Worm (Caenorhabditis elegans) whole organism, L1 larva: ENCODE data around the gene C50F4.16.

Experiments
- C16A3.4 ChIP-seq: fragments of 150-350 bp; optimal IDR thresholded peaks from 2 replicates; lab custom pipeline; 2014; ENCODE audit warnings: missing biosample characterization, missing genetic modification characterization
- F16B12.6 ChIP-seq: fragments of 150-350 bp; optimal IDR thresholded peaks from 2 replicates; lab custom pipeline; 2014; ENCODE audit warnings: missing biosample characterization, missing genetic modification characterization
- aha-1 ChIP-seq: fragments of 150-350 bp; optimal IDR thresholded peaks from 2 replicates; lab custom pipeline; 2014; ENCODE audit warnings: missing biosample characterization, missing genetic modification characterization
- alr-1 ChIP-seq: fragments of 200-800 bp; sonication (Bioruptor generic); optimal IDR thresholded peaks from 2 replicates; lab custom pipeline; 2018; ENCODE audit warnings: borderline replicate concordance, mild to moderate bottlenecking, missing genetic modification characterization, missing compliant biosample characterization
- aly-2 ChIP-seq: fragments of 150-350 bp; optimal IDR thresholded peaks from 2 replicates; lab custom pipeline; 2014; ENCODE audit warnings: missing biosample characterization, missing genetic modification characterization
- ceh-88 ChIP-seq: fragments of 200-800 bp; sonication (Bioruptor generic); IDR thresholded peaks from 2 replicates; pipeline ENCODE4 v1.3.6; 2022; ENCODE audit warnings: missing genetic modification characterization, missing compliant biosample characterization
- ces-1 ChIP-seq: fragments of 150-350 bp; optimal IDR thresholded peaks from 2 replicates; lab custom pipeline; 2014; ENCODE audit warnings: missing biosample characterization, missing genetic modification reagents, missing genetic modification characterization
- dpl-1 ChIP-seq, 3 experiments: fragments of 150-350 bp in 2 of 3; sonication (generic microtip) in 1 of 3; optimal IDR thresholded peaks; 2 replicates each; lab custom pipeline; 2014 to 2017; ENCODE audit warnings: missing biosample characterization in 3 of 3, missing genetic modification characterization in 3 of 3, missing genetic modification reagents in 3 of 3
- efl-3 ChIP-seq: fragments of 200-800 bp; sonication (Bioruptor generic); optimal IDR thresholded peaks from 2 replicates; lab custom pipeline; 2018; ENCODE audit warnings: mild to moderate bottlenecking, missing genetic modification characterization, missing compliant biosample characterization
- egl-13 ChIP-seq: sonication (generic microtip); optimal IDR thresholded peaks from 2 replicates; lab custom pipeline; 2016; ENCODE audit warnings: missing genotype, missing genetic modification reagents, missing genetic modification characterization, missing compliant biosample characterization
- egl-27 ChIP-seq, 2 experiments: fragments of 150-350 bp in 1 of 2; sonication (generic microtip); optimal IDR thresholded peaks; 3 replicates each; lab custom pipeline; 2017 to 2018; ENCODE audit warnings: missing biosample characterization in 2 of 2, missing genetic modification characterization in 2 of 2, missing genetic modification reagents in 2 of 2
- elt-2 ChIP-seq: sonication (generic microtip); optimal IDR thresholded peaks from 2 replicates; lab custom pipeline; 2016; ENCODE audit warnings: missing genetic modification characterization, mild to moderate bottlenecking, inconsistent platforms, missing compliant biosample characterization, missing genetic modification reagents
- elt-3 ChIP-seq, 6 experiments: fragments of 150-350 bp in 1 of 6; sonication (generic microtip); optimal IDR thresholded peaks; 2 replicates each; lab custom pipeline; 2017 to 2018; ENCODE audit warnings: missing biosample characterization in 6 of 6, missing genetic modification characterization in 6 of 6, inconsistent platforms in 1 of 6
- ets-5 ChIP-seq: fragments of 200-800 bp; sonication (Bioruptor generic); IDR thresholded peaks from 2 replicates; pipeline ENCODE4 v1.3.6; 2022; ENCODE audit warnings: missing genetic modification characterization, missing compliant biosample characterization
- fkh-10 ChIP-seq: sonication (generic microtip); optimal IDR thresholded peaks from 2 replicates; lab custom pipeline; 2017; ENCODE audit warnings: missing biosample characterization, missing genetic modification reagents, missing genetic modification characterization
- fkh-4 ChIP-seq: sonication (generic microtip); optimal IDR thresholded peaks from 2 replicates; lab custom pipeline; 2016; ENCODE audit warnings: missing compliant biosample characterization, missing genetic modification characterization, borderline replicate concordance
- fos-1 ChIP-seq: fragments of 150-350 bp; optimal IDR thresholded peaks from 2 replicates; lab custom pipeline; 2014; ENCODE audit warnings: missing biosample characterization, missing genetic modification characterization
- hlh-17 ChIP-seq: fragments of 200-800 bp; sonication (Bioruptor generic); optimal IDR thresholded peaks from 2 replicates; lab custom pipeline; 2018; ENCODE audit warnings: missing genetic modification characterization, mild to moderate bottlenecking, missing compliant biosample characterization, moderate library complexity, borderline replicate concordance
- hpl-2 ChIP-seq: fragments of 150-350 bp; optimal IDR thresholded peaks from 2 replicates; lab custom pipeline; 2014; ENCODE audit warnings: missing biosample characterization, missing genetic modification reagents, missing genetic modification characterization
- irx-1 ChIP-seq: sonication (generic microtip); optimal IDR thresholded peaks from 2 replicates; lab custom pipeline; 2016; ENCODE audit warnings: missing genetic modification characterization, missing compliant biosample characterization
- isw-1 ChIP-seq: fragments of 200-800 bp; sonication (Bioruptor generic); IDR thresholded peaks from 2 replicates; pipeline ENCODE4 v1.3.6; 2022; ENCODE audit warnings: missing genetic modification characterization, missing compliant biosample characterization
- lin-13 ChIP-seq: fragments of 150-350 bp; optimal IDR thresholded peaks from 2 replicates; lab custom pipeline; 2014; ENCODE audit warnings: missing biosample characterization, missing genetic modification reagents, missing genetic modification characterization
- lin-14 ChIP-seq: fragments of 200-800 bp; sonication (Bioruptor generic); optimal IDR thresholded peaks from 2 replicates; lab custom pipeline; 2018; ENCODE audit warnings: mild to moderate bottlenecking, missing genetic modification characterization, moderate library complexity, missing compliant biosample characterization
- lin-35 ChIP-seq, 2 experiments: fragments of 150-350 bp; optimal IDR thresholded peaks; 2 replicates each; lab custom pipeline; 2014; ENCODE audit warnings: missing biosample characterization in 2 of 2, missing genetic modification characterization in 2 of 2, missing genetic modification reagents in 2 of 2
- lir-3 ChIP-seq: sonication (generic microtip); optimal IDR thresholded peaks from 2 replicates; lab custom pipeline; 2016; ENCODE audit warnings: mild to moderate bottlenecking, missing genetic modification characterization, moderate library complexity, missing compliant biosample characterization; ENCODE audit not compliant: poor library complexity
- lsy-2 ChIP-seq, 2 experiments: fragments of 150-350 bp; optimal IDR thresholded peaks; 2 replicates each; lab custom pipeline; 2014; ENCODE audit warnings: missing biosample characterization in 2 of 2, missing genetic modification characterization in 2 of 2
- mab-9 ChIP-seq: fragments of 200-800 bp; sonication (Bioruptor generic); IDR thresholded peaks from 2 replicates; pipeline ENCODE4 v1.3.6; 2022; ENCODE audit warnings: missing genetic modification reagents, missing genetic modification characterization, missing compliant biosample characterization
- mep-1 ChIP-seq: fragments of 150-350 bp; optimal IDR thresholded peaks from 2 replicates; lab custom pipeline; 2014; ENCODE audit warnings: missing biosample characterization, missing genetic modification characterization
- nhr-11 ChIP-seq: fragments of 150-350 bp; optimal IDR thresholded peaks from 2 replicates; lab custom pipeline; 2014; ENCODE audit warnings: missing biosample characterization, missing genetic modification characterization
- nhr-12 ChIP-seq: sonication (generic microtip); optimal IDR thresholded peaks from 2 replicates; lab custom pipeline; 2017; ENCODE audit warnings: missing biosample characterization, missing genetic modification characterization
- nhr-19 ChIP-seq: fragments of 200-800 bp; sonication (Bioruptor generic); conservative IDR thresholded peaks from 2 replicates; pipeline ENCODE4 v1.3.6; 2022; ENCODE audit warnings: missing genetic modification characterization, missing compliant biosample characterization
- nhr-237 ChIP-seq: fragments of 150-350 bp; optimal IDR thresholded peaks from 2 replicates; lab custom pipeline; 2014; ENCODE audit warnings: missing biosample characterization, missing genetic modification characterization
- nhr-28 ChIP-seq: fragments of 150-350 bp; optimal IDR thresholded peaks from 2 replicates; lab custom pipeline; 2014; ENCODE audit warnings: missing biosample characterization, missing genetic modification characterization
- nhr-71 ChIP-seq: sonication (generic microtip); optimal IDR thresholded peaks from 2 replicates; lab custom pipeline; 2016; ENCODE audit warnings: mild to moderate bottlenecking, missing genetic modification characterization, moderate library complexity, missing compliant biosample characterization
- nhr-77 ChIP-seq: fragments of 150-350 bp; optimal IDR thresholded peaks from 2 replicates; lab custom pipeline; 2014; ENCODE audit warnings: missing biosample characterization, missing genetic modification characterization
- pax-3 ChIP-seq: fragments of 200-800 bp; sonication (Bioruptor generic); optimal IDR thresholded peaks from 2 replicates; lab custom pipeline; 2018; ENCODE audit warnings: mild to moderate bottlenecking, missing genetic modification characterization, moderate library complexity, missing compliant biosample characterization
- rnt-1 ChIP-seq: sonication (generic microtip); optimal IDR thresholded peaks from 2 replicates; lab custom pipeline; 2016; ENCODE audit warnings: mild to moderate bottlenecking, missing genetic modification characterization, moderate library complexity, missing compliant biosample characterization
- snpc-4 ChIP-seq: fragments of 150-350 bp; optimal IDR thresholded peaks from 2 replicates; lab custom pipeline; 2014; ENCODE audit warnings: missing biosample characterization, missing genetic modification characterization
- sox-4 ChIP-seq: sonication (generic microtip); optimal IDR thresholded peaks from 2 replicates; lab custom pipeline; 2016; ENCODE audit warnings: missing genetic modification characterization, missing compliant biosample characterization
- sptf-1 ChIP-seq: fragments of 150-350 bp; optimal IDR thresholded peaks from 2 replicates; lab custom pipeline; 2014; ENCODE audit warnings: missing biosample characterization, missing genetic modification characterization
- swsn-7 ChIP-seq: sonication (generic microtip); optimal IDR thresholded peaks from 2 replicates; lab custom pipeline; 2016; ENCODE audit warnings: missing genetic modification characterization, missing compliant biosample characterization
- tbx-2 ChIP-seq: sonication (generic microtip); optimal IDR thresholded peaks from 2 replicates; lab custom pipeline; 2016; ENCODE audit warnings: missing genetic modification characterization, missing compliant biosample characterization
- tlp-1 ChIP-seq: fragments of 150-350 bp; optimal IDR thresholded peaks from 2 replicates; lab custom pipeline; 2014; ENCODE audit warnings: missing biosample characterization, missing genetic modification characterization
- unc-130 ChIP-seq: fragments of 150-350 bp; optimal IDR thresholded peaks from 2 replicates; lab custom pipeline; 2017; ENCODE audit warnings: missing biosample characterization, missing genetic modification characterization, inconsistent platforms
- unc-30 ChIP-seq: sonication (generic microtip); optimal IDR thresholded peaks from 2 replicates; lab custom pipeline; 2017; ENCODE audit warnings: missing biosample characterization, missing genetic modification characterization
- unc-62 ChIP-seq: fragments of 150-350 bp; optimal IDR thresholded peaks from 2 replicates; lab custom pipeline; 2014; ENCODE audit warnings: missing biosample characterization, missing genetic modification reagents, missing genetic modification characterization
- unc-86 ChIP-seq: sonication (generic microtip); optimal IDR thresholded peaks from 2 replicates; lab custom pipeline; 2016; ENCODE audit warnings: missing genetic modification characterization, missing compliant biosample characterization
- vab-15 ChIP-seq: sonication (generic microtip); optimal IDR thresholded peaks from 2 replicates; lab custom pipeline; 2017; ENCODE audit warnings: missing genotype, mild to moderate bottlenecking, missing genetic modification characterization, missing compliant biosample characterization
- xbp-1 ChIP-seq: sonication (generic microtip); optimal IDR thresholded peaks from 2 replicates; lab custom pipeline; 2016; ENCODE audit warnings: missing genetic modification characterization, missing compliant biosample characterization
- zag-1 ChIP-seq: fragments of 150-350 bp; optimal IDR thresholded peaks from 2 replicates; lab custom pipeline; 2014; ENCODE audit warnings: missing biosample characterization, missing genetic modification characterization
- ztf-4 ChIP-seq: fragments of 150-350 bp; optimal IDR thresholded peaks from 2 replicates; lab custom pipeline; 2014; ENCODE audit warnings: missing biosample characterization, missing genetic modification characterization

Gene C50F4.16

DNA sequence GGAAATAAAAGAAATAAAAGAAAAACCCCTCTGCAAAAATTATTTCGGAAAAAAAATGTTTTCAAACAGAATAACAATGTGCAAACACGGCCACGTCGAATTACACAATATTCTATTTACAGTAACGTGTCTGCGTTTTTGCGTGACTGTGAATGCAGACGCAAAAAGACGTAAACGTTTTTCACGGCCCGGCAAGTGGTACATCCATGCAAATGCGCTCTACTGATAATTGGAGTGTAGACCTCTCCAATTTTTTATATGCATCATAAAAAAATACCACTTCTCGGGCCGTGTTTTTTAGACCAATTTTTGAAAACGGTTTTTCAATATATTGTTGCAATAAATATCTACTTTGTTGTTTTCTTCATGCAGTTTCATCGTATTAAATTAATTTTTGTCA lies 8.1 kb upstream of the C50F4.16 start, which contains the start of gene nstp-10 (continued):
- peak; percentile 16 for TF ChIP-seq lin-13 (GFP tag; lab: Kevin White, UChicago)
- TF ChIP-seq rnt-1 (tag; lab: Kevin White, UChicago), result peak; percentile 36
- TF ChIP-seq ces-1 (GFP tag; lab: Kevin White, UChicago), result no peak

DNA sequence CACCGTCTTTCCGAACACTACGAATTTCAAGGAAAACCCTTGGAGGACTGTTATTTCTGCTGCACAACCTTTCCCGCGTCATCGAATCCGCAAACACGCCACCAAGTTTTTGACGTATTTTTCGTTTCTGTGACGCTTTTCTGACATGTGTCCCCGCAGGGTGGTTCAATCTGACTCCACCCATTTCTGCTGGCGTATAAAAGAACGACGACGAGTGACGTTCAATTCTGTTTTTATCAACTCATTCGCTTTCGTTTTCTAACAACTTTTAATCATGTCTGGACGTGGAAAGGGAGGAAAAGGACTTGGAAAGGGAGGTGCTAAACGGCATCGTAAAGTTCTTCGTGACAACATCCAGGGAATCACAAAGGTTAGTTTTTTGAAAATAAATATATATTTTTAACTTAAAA lies 5.5 kb upstream of the C50F4.16 start, which contains the start of gene his-37:
his-37 (plus strand) TSS at position 246 of the 410 bp plus-strand sequence.
- TF ChIP-seq mab-9 (GFP tag; lab: Robert Waterston, UW), result peak; percentile 93
- TF ChIP-seq fos-1 (tag; lab: Kevin White, UChicago), result peak; percentile 97
- peak; percentile 47 for TF ChIP-seq aha-1 (tag; lab: Kevin White, UChicago)
- peak; percentile 89 to 95 for TF ChIP-seq lin-35 (GFP tag; optimal IDR thresholded peaks at IDR 0.05; lab: Kevin White, UChicago)
- TF ChIP-seq ztf-4 (tag; lab: Kevin White, UChicago), result peak; percentile 98
- peak; percentile 99 for TF ChIP-seq mep-1 (tag; lab: Kevin White, UChicago)
- TF ChIP-seq swsn-7 (tag; lab: Kevin White, UChicago), result peak; percentile 100
- TF ChIP-seq sox-4 (tag; lab: Kevin White, UChicago), result peak; percentile 97
- no peak for TF ChIP-seq sptf-1 (tag; lab: Kevin White, UChicago)
- TF ChIP-seq tbx-2 (tag; lab: Kevin White, UChicago), result peak; percentile 98
- peak; percentile 99 for TF ChIP-seq nhr-19 (GFP tag; lab: Robert Waterston, UW)
- peak; percentile 95 to 97 for TF ChIP-seq lsy-2 (tag; optimal IDR thresholded peaks at IDR 0.05; lab: Kevin White, UChicago)
- TF ChIP-seq C16A3.4 (tag; lab: Kevin White, UChicago), result peak; percentile 99
- peak; percentile 95 for TF ChIP-seq irx-1
- peak; percentile 65 for TF ChIP-seq nhr-28
- TF ChIP-seq hlh-17, result no peak
- peak; percentile 78 to 99 (median 98) for TF ChIP-seq elt-3 (tag; optimal IDR thresholded peaks at IDR 0.05; lab: Kevin White, UChicago)
- TF ChIP-seq nhr-71 (tag; lab: Kevin White, UChicago), result peak; percentile 99
- peak; percentile 93 for TF ChIP-seq snpc-4 (tag; lab: Kevin White, UChicago)
- TF ChIP-seq egl-13 (tag; lab: Kevin White, UChicago), result peak; percentile 99
- peak; percentile 83 to 89 (median 85) for TF ChIP-seq dpl-1 (GFP tag; optimal IDR thresholded peaks at IDR 0.05; lab: Kevin White, UChicago)
- TF ChIP-seq zag-1, result peak; percentile 91
- no peak for TF ChIP-seq tlp-1 (tag; lab: Kevin White, UChicago)
- TF ChIP-seq nhr-11, result peak; percentile 97
- peak; percentile 99 for TF ChIP-seq unc-130 (tag; lab: Kevin White, UChicago)
- peak; percentile 79 for TF ChIP-seq fkh-4 (tag; lab: Kevin White, UChicago)
- TF ChIP-seq nhr-12, result peak; percentile 63
- no peak for TF ChIP-seq ets-5 (GFP tag; lab: Robert Waterston, UW)
- peak; percentile 99 for TF ChIP-seq ceh-88 (GFP tag; lab: Robert Waterston, UW)
- TF ChIP-seq pax-3 (tag; lab: Kevin White, UChicago), result peak; percentile 99
- peak; percentile 92 for TF ChIP-seq elt-2 (tag; lab: Kevin White, UChicago)
- peak; percentile 88 for TF ChIP-seq unc-62 (GFP tag; lab: Kevin White, UChicago)
- peak; percentile 27 for TF ChIP-seq efl-3 (GFP tag; lab: Kevin White, UChicago)
- TF ChIP-seq unc-30 (tag; lab: Kevin White, UChicago), result no peak
- TF ChIP-seq lin-14 (GFP tag; lab: Kevin White, UChicago), result peak; percentile 100
- peak; percentile 74 for TF ChIP-seq vab-15 (tag; lab: Kevin White, UChicago)
- peak; percentile 95 for TF ChIP-seq isw-1 (GFP tag; lab: Robert Waterston, UW)
- peak; percentile 99 for TF ChIP-seq nhr-77 (tag; lab: Kevin White, UChicago)
- peak; percentile 99 for TF ChIP-seq fkh-10 (GFP tag; lab: Kevin White, UChicago)
- peak; percentile 97 for TF ChIP-seq hpl-2 (GFP tag; lab: Kevin White, UChicago)
- TF ChIP-seq alr-1 (tag; lab: Kevin White, UChicago), result no peak
- TF ChIP-seq unc-86, result peak; percentile 98
- peak; percentile 83 for TF ChIP-seq egl-27 (tag; optimal IDR thresholded peaks at IDR 0.05; lab: Kevin White, UChicago)
- TF ChIP-seq F16B12.6, result peak; percentile 76
- TF ChIP-seq aly-2 (tag; lab: Kevin White, UChicago), result peak; percentile 90
- TF ChIP-seq lir-3 (tag; lab: Kevin White, UChicago), result peak; percentile 92
- TF ChIP-seq xbp-1 (tag; lab: Kevin White, UChicago), result peak; percentile 99
- peak; percentile 2 for TF ChIP-seq ces-1 (GFP tag; lab: Kevin White, UChicago)
- peak; percentile 97 for TF ChIP-seq nhr-237 (tag; lab: Kevin White, UChicago)
